Worm (Caenorhabditis elegans): ENCODE data around the gene ZK662.5.

DNA sequence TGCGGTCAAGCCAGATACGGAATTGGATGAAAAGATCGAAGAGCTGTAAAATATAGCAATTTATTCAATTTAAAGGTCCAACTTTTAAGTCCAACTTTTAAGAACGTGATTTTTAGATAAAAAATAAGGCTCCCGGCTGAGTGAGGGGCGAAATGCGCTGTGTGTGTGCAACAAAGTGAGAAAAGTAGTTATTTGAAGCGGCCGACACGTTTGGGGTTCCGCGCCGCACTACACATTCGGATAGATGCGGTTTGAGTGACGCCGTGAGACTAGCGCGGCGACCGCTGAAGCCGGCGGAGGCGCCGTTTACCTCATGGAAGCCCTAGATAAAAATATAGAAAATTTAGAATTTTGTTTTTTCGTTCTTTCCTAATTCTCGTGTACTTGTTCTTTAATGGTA lies 49.3 kb downstream of the ZK662.5 start:
- TF ChIP-seq nhr-102 (tag; optimal IDR thresholded peaks at IDR 0.05) = no peak
- no peak for TF ChIP-seq ceh-32 (tag; optimal IDR thresholded peaks at IDR 0.05; ENCODE audit: poor library complexity)
